Fruit fly (Drosophila melanogaster) whole organism, embryonic: ENCODE data around the gene lgs.

ENCODE experiments used
- Ada2b ChIP-seq: fragments of 200-800 bp; sonication (Bioruptor generic); IDR thresholded peaks from 2 replicates; pipeline ENCODE4 v1.3.6; 2022; ENCODE audit warnings: missing biosample characterization, missing genetic modification characterization
- Aef1 ChIP-seq: fragments of 200-800 bp; sonication (Bioruptor generic); IDR thresholded peaks from 3 replicates; pipeline ENCODE4 v1.3.6; 2022; ENCODE audit warnings: missing biosample characterization, missing genetic modification characterization
- Atf6 ChIP-seq: fragments of 200-800 bp; sonication (Bioruptor generic); IDR thresholded peaks from 2 replicates; pipeline ENCODE4 v1.3.6; 2022; ENCODE audit warnings: missing biosample characterization, missing genetic modification characterization
- CG11695 ChIP-seq: fragments of 200-800 bp; sonication (Bioruptor generic); IDR thresholded peaks from 3 replicates; pipeline ENCODE4 v1.3.6; 2022; ENCODE audit warnings: missing biosample characterization, missing genetic modification characterization
- CG14441 ChIP-seq: fragments of 200-800 bp; sonication (Bioruptor generic); IDR thresholded peaks from 2 replicates; pipeline ENCODE4 v1.3.6; 2022; ENCODE audit warnings: missing biosample characterization, missing genetic modification characterization
- CG14710 ChIP-seq: fragments of 200-800 bp; sonication (Bioruptor generic); optimal IDR thresholded peaks from 3 replicates; lab custom pipeline; 2019; ENCODE audit warnings: missing biosample characterization, mild to moderate bottlenecking, missing genetic modification characterization, moderate library complexity
- CG15514 ChIP-seq: fragments of 200-800 bp; sonication (Bioruptor generic); optimal IDR thresholded peaks from 3 replicates; lab custom pipeline; 2017; ENCODE audit warnings: missing biosample characterization, missing genetic modification characterization, mild to moderate bottlenecking, moderate library complexity, missing genetic modification reagents
- CG16779 ChIP-seq: fragments of 200-800 bp; sonication (Bioruptor generic); IDR thresholded peaks from 2 replicates; pipeline ENCODE4 v1.3.6; 2022; ENCODE audit warnings: missing biosample characterization, missing genetic modification characterization
- CG17186 ChIP-seq: fragments of 200-800 bp; sonication (Bioruptor generic); optimal IDR thresholded peaks from 3 replicates; lab custom pipeline; 2017; ENCODE audit warnings: missing biosample characterization, missing genetic modification reagents, missing genetic modification characterization
- CG17802 ChIP-seq: fragments of 200-800 bp; sonication (Bioruptor generic); optimal IDR thresholded peaks from 2 replicates; lab custom pipeline; 2018; ENCODE audit warnings: missing biosample characterization, mild to moderate bottlenecking, missing genetic modification characterization, moderate library complexity
- CG18011 ChIP-seq: fragments of 200-800 bp; sonication (Bioruptor generic); optimal IDR thresholded peaks from 2 replicates; lab custom pipeline; 2017; ENCODE audit warnings: missing biosample characterization, missing genetic modification characterization, mild to moderate bottlenecking, moderate library complexity, missing genotype
- CG18262 ChIP-seq: fragments of 200-800 bp; optimal IDR thresholded peaks from 3 replicates; lab custom pipeline; 2019; ENCODE audit warnings: missing biosample characterization, mild to moderate bottlenecking, missing genetic modification characterization, moderate library complexity
- CG2199 ChIP-seq: fragments of 200-800 bp; sonication (Bioruptor generic); IDR thresholded peaks from 3 replicates; pipeline ENCODE4 v1.3.6; 2022; ENCODE audit warnings: missing biosample characterization, missing genetic modification characterization
- CG30403 ChIP-seq: fragments of 200-800 bp; sonication (Bioruptor generic); optimal IDR thresholded peaks from 3 replicates; lab custom pipeline; 2016; ENCODE audit warnings: missing biosample characterization, missing genetic modification characterization
- CG4617 ChIP-seq: fragments of 200-800 bp; sonication (Bioruptor generic); optimal IDR thresholded peaks from 3 replicates; lab custom pipeline; 2016; ENCODE audit warnings: missing biosample characterization, missing genetic modification characterization, borderline replicate concordance
- CG6689 ChIP-seq: fragments of 200-800 bp; sonication (Bioruptor generic); IDR thresholded peaks from 2 replicates; pipeline ENCODE4 v1.3.6; 2022; ENCODE audit warnings: missing biosample characterization, missing genetic modification characterization
- CG6765 ChIP-seq: fragments of 200-800 bp; sonication (Bioruptor generic); optimal IDR thresholded peaks from 3 replicates; lab custom pipeline; 2017; ENCODE audit warnings: missing biosample characterization, mild to moderate bottlenecking, missing genetic modification characterization
- E2f1 ChIP-seq: fragments of 200-800 bp; sonication (Bioruptor generic); IDR thresholded peaks from 2 replicates; pipeline ENCODE4 v1.3.6; 2022; ENCODE audit warnings: missing biosample characterization, missing genetic modification characterization
- HLH3B ChIP-seq: fragments of 200-800 bp; sonication (Bioruptor generic); IDR thresholded peaks from 2 replicates; pipeline ENCODE4 v1.3.6; 2022; ENCODE audit warnings: missing biosample characterization, missing genetic modification characterization
- Oaz ChIP-seq: fragments of 200-800 bp; sonication (Bioruptor generic); IDR thresholded peaks from 2 replicates; pipeline ENCODE4 v1.3.6; 2022; ENCODE audit warnings: missing biosample characterization, missing genetic modification characterization
- Pdp1 ChIP-seq, 2 experiments: fragments of 200-800 bp; sonication (Bioruptor generic); optimal IDR thresholded peaks; 3 replicates each; lab custom pipeline; 2016; ENCODE audit warnings: missing biosample characterization in 2 of 2, missing genetic modification characterization in 2 of 2, mild to moderate bottlenecking in 1 of 2, moderate library complexity in 1 of 2
- Poxn ChIP-seq: fragments of 200-800 bp; sonication (Bioruptor generic); IDR thresholded peaks from 2 replicates; pipeline ENCODE4 v1.3.6; 2022; ENCODE audit warnings: missing biosample characterization, missing genetic modification characterization
- Scr ChIP-seq: fragments of 200-800 bp; sonication (Bioruptor generic); IDR thresholded peaks from 2 replicates; pipeline ENCODE4 v1.3.6; 2022; ENCODE audit warnings: missing biosample characterization, missing genetic modification characterization; ENCODE audit not compliant: partially characterized antibody
- Sox100B ChIP-seq: fragments of 200-800 bp; sonication (Bioruptor generic); optimal IDR thresholded peaks from 3 replicates; lab custom pipeline; 2018; ENCODE audit warnings: missing biosample characterization, mild to moderate bottlenecking, missing genetic modification characterization
- Usf ChIP-seq: fragments of 200-800 bp; sonication (Bioruptor generic); optimal IDR thresholded peaks from 2 replicates; lab custom pipeline; 2017; ENCODE audit warnings: missing genotype, missing biosample characterization, missing genetic modification characterization
- Vsx1 ChIP-seq: fragments of 200-800 bp; sonication (Bioruptor generic); optimal IDR thresholded peaks from 2 replicates; lab custom pipeline; 2017; ENCODE audit warnings: missing biosample characterization, mild to moderate bottlenecking, missing genetic modification characterization, missing genetic modification reagents
- Xbp1 ChIP-seq: fragments of 200-800 bp; sonication (Bioruptor generic); optimal IDR thresholded peaks from 3 replicates; lab custom pipeline; 2016; ENCODE audit warnings: missing biosample characterization, mild to moderate bottlenecking, missing genetic modification characterization
- ap ChIP-seq: fragments of 200-800 bp; sonication (Bioruptor generic); IDR thresholded peaks from 2 replicates; pipeline ENCODE4 v1.3.6; 2022; ENCODE audit warnings: missing biosample characterization, missing genetic modification characterization
- croc ChIP-seq: fragments of 200-800 bp; sonication (Bioruptor generic); conservative IDR thresholded peaks from 3 replicates; pipeline ENCODE4 v1.3.6; 2022; ENCODE audit warnings: missing biosample characterization, missing genetic modification characterization
- ems ChIP-seq: fragments of 200-800 bp; sonication (Bioruptor generic); optimal IDR thresholded peaks from 3 replicates; lab custom pipeline; 2016; ENCODE audit warnings: missing biosample characterization, missing genetic modification characterization
- esg ChIP-seq: fragments of 200-800 bp; sonication (Bioruptor generic); conservative IDR thresholded peaks from 2 replicates; pipeline ENCODE4 v1.3.6; 2022; ENCODE audit warnings: missing biosample characterization, missing genetic modification characterization
- eve ChIP-seq, 2 experiments: fragments of >200 bp; optimal IDR thresholded peaks; 2 replicates each; lab custom pipeline; 2017; ENCODE audit warnings: missing biosample characterization in 2 of 2, missing genetic modification characterization in 2 of 2
- exex ChIP-seq: fragments of 200-800 bp; sonication (Bioruptor generic); optimal IDR thresholded peaks from 4 replicates; lab custom pipeline; 2018; ENCODE audit warnings: missing biosample characterization, mild to moderate bottlenecking, missing genetic modification characterization, moderate library complexity
- eyg ChIP-seq: fragments of 200-800 bp; sonication (Bioruptor generic); optimal IDR thresholded peaks from 3 replicates; lab custom pipeline; 2016; ENCODE audit warnings: missing biosample characterization, missing genetic modification characterization
- fd96Cb ChIP-seq: fragments of 200-800 bp; sonication (Bioruptor generic); optimal IDR thresholded peaks from 2 replicates; lab custom pipeline; 2018; ENCODE audit warnings: missing biosample characterization, mild to moderate bottlenecking, missing genetic modification characterization, moderate library complexity
- gfzf ChIP-seq: fragments of 200-800 bp; sonication (Bioruptor generic); optimal IDR thresholded peaks from 2 replicates; lab custom pipeline; 2016; ENCODE audit warnings: missing biosample characterization, mild to moderate bottlenecking, missing genetic modification characterization, moderate library complexity
- hkb ChIP-seq, 2 experiments: fragments of 200-800 bp in 1 of 2; fragments of >200 bp in 1 of 2; sonication (Bioruptor generic) in 1 of 2; IDR thresholded peaks in 1 of 2; optimal IDR thresholded peaks in 1 of 2; 2 replicates each; pipeline versions ENCODE4 v1.3.6 to Lab custom; 2017 to 2022; ENCODE audit warnings: missing biosample characterization in 1 of 2, missing genetic modification characterization in 1 of 2
- jing ChIP-seq: fragments of 200-800 bp; sonication (Bioruptor generic); optimal IDR thresholded peaks from 2 replicates; lab custom pipeline; 2018; ENCODE audit warnings: missing biosample characterization, mild to moderate bottlenecking, missing genetic modification characterization
- lola ChIP-seq, 3 experiments: fragments of >200 bp in 2 of 3; fragments of 200-800 bp in 1 of 3; sonication (Bioruptor generic) in 1 of 3; optimal IDR thresholded peaks; 2 replicates each; lab custom pipeline; 2017 to 2019; ENCODE audit warnings: missing biosample characterization in 3 of 3, missing genetic modification characterization in 3 of 3, mild to moderate bottlenecking in 1 of 3, moderate library complexity in 1 of 3
- nmo ChIP-seq: fragments of 200-800 bp; sonication (Bioruptor generic); optimal IDR thresholded peaks from 2 replicates; lab custom pipeline; 2018; ENCODE audit warnings: missing biosample characterization, mild to moderate bottlenecking, missing genetic modification characterization, moderate library complexity
- org-1 ChIP-seq: fragments of 200-800 bp; sonication (Bioruptor generic); optimal IDR thresholded peaks from 2 replicates; lab custom pipeline; 2017; ENCODE audit warnings: missing biosample characterization, missing genetic modification characterization
- ranshi ChIP-seq: fragments of 200-800 bp; sonication (Bioruptor generic); IDR thresholded peaks from 2 replicates; pipeline ENCODE4 v1.3.6; 2022; ENCODE audit warnings: missing biosample characterization, missing genetic modification characterization
- repo ChIP-seq: fragments of 200-800 bp; sonication (Bioruptor generic); optimal IDR thresholded peaks from 2 replicates; lab custom pipeline; 2016; ENCODE audit warnings: missing biosample characterization, missing genetic modification characterization
- row ChIP-seq: fragments of 200-800 bp; sonication (Bioruptor generic); IDR thresholded peaks from 3 replicates; pipeline ENCODE4 v1.3.6; 2022; ENCODE audit warnings: missing biosample characterization, missing genetic modification characterization
- sens ChIP-seq: fragments of 200-800 bp; sonication (Bioruptor generic); peaks from one replicate; lab custom pipeline; 2016; ENCODE audit warnings: missing biosample characterization, missing genetic modification characterization
- ssp ChIP-seq: fragments of 200-800 bp; sonication (Bioruptor generic); IDR thresholded peaks from 2 replicates; pipeline ENCODE4 v1.3.6; 2022; ENCODE audit warnings: missing biosample characterization, missing genetic modification characterization
- stc ChIP-seq: fragments of 200-800 bp; sonication (Bioruptor generic); IDR thresholded peaks from 2 replicates; pipeline ENCODE4 v1.3.6; 2022; ENCODE audit warnings: missing biosample characterization, missing genetic modification characterization
- trem ChIP-seq: fragments of 200-800 bp; optimal IDR thresholded peaks from 3 replicates; lab custom pipeline; 2019; ENCODE audit warnings: missing biosample characterization, mild to moderate bottlenecking, missing genetic modification characterization, moderate library complexity
- zfh2 ChIP-seq: fragments of 200-800 bp; sonication (Bioruptor generic); optimal IDR thresholded peaks from 2 replicates; lab custom pipeline; 2016; ENCODE audit warnings: missing biosample characterization, missing genetic modification characterization

Gene lgs

DNA sequence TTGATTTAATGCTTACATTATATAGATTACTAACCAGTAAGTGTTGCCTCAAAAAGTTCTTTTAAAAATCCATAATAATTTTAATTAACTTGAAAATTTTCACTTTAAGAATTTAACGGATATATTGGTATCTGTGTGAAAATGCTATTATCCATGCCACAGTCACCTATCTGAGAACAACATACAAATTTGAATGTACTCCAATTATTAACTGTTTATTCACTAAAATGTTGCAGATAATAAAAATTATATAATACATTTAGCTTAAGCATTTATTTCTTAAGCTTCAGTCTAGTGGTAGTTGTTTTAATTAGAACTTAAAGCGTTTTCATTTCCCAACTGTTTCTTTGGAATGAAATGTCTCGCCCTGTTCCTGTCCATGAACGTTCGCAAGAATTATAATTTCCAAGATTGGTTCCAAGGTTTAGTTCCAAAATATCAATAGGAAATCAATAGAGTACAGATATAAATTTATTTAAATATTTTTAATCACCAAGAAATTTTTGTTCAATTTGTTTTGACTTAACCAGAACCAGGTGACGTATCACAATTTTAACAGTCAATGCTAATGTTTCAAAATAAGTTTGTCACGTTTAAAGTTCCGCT, 1.5 kb upstream of the lgs start, which contains the start of gene CaMKI (continued):
- peak; percentile 19 for TF ChIP-seq trem (tag; lab: Kevin White, UChicago)
- peak; percentile 95 for TF ChIP-seq CG17802 (tag; lab: Kevin White, UChicago)
- no peak for TF ChIP-seq ranshi (GFP tag; lab: Robert Waterston, UW)
- TF ChIP-seq ssp = peak; percentile 95
- TF ChIP-seq CG14441 = no peak
- no peak for TF ChIP-seq croc (GFP tag; lab: Robert Waterston, UW)
- no peak for TF ChIP-seq esg (GFP tag; lab: Robert Waterston, UW)
- TF ChIP-seq Scr (GFP tag; lab: Robert Waterston, UW) = no peak
- peak; percentile 47 for TF ChIP-seq sens (GFP tag; lab: Kevin White, UChicago)
- peak in 1 of 3 experiments; percentile 70 for TF ChIP-seq lola (GFP tag; optimal IDR thresholded peaks at IDR 0.05; lab: Kevin White, UChicago)
- no peak for TF ChIP-seq ems (GFP tag; lab: Kevin White, UChicago)
- TF ChIP-seq nmo (GFP tag; lab: Kevin White, UChicago) = peak; percentile 29
- no peak for TF ChIP-seq CG16779
- peak; percentile 28 for TF ChIP-seq gfzf

DNA sequence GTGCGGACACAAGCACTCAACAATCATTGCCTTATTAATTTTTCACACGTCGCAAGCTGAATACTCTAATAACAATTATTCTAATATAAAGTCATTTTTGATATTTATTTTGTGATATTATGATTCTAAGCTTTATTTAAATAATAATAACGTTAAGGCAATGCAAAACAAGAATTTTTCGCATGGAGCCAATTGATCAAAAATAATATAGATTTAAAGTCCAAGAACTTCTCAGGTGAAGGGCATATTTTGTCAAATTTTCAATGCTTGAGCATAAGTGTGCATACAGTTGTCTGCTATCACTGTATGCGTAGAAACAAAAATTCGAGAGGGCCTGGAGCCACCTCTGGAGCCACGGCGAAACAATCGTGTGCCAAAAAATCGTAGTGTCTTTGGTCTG, 9.4 kb downstream of the lgs start:
- TF ChIP-seq Poxn (GFP tag; lab: Robert Waterston, UW) (no peak), CG2199 (0 out of 3 replicates have a peak, but pooled peaks have one; percentile 56), Usf (no peak), CG15514 (GFP tag; lab: Kevin White, UChicago) (no peak), CG18262 (tag; lab: Kevin White, UChicago) (peak; percentile 29), CG6689 (GFP tag; lab: Robert Waterston, UW) (no peak), Vsx1 (GFP tag; lab: Kevin White, UChicago) (no peak), Aef1 (GFP tag; lab: Robert Waterston, UW) (peak; percentile 51; the same call in 2 of the 3 replicates), jing (GFP tag; lab: Kevin White, UChicago) (no peak), CG11695 (peak; percentile 59; the same call in 1 of the 3 replicates), exex (tag; lab: Kevin White, UChicago) (no peak), hkb (optimal IDR thresholded peaks at IDR 0.05; lab: Kevin White, UChicago) (no peak), hkb (GFP tag; IDR thresholded peaks at IDR 0.05; lab: Robert Waterston, UW) (peak; percentile 36; the same call in 1 of the 2 replicates), org-1 (GFP tag; lab: Kevin White, UChicago) (peak; percentile 7), Atf6 (GFP tag; lab: Robert Waterston, UW) (peak; percentile 54; the same call in 1 of the 2 replicates), Oaz (no peak), CG30403 (GFP tag; lab: Kevin White, UChicago) (peak; percentile 10), row (GFP tag; lab: Robert Waterston, UW) (peak; percentile 85), eyg (no peak), E2f1 (0 out of 2 replicates have a peak, but pooled peaks have one; percentile 32), Sox100B (GFP tag; lab: Kevin White, UChicago) (peak; percentile 1), CG17186 (GFP tag; lab: Kevin White, UChicago) (no peak), CG4617 (no peak), Xbp1 (peak; percentile 5), Ada2b (GFP tag; lab: Robert Waterston, UW) (no peak), HLH3B (GFP tag; lab: Robert Waterston, UW) (peak; percentile 67; the same call in 1 of the 2 replicates), CG6765 (GFP tag; lab: Kevin White, UChicago) (no peak), CG18011 (GFP tag; lab: Kevin White, UChicago) (no peak), CG14710 (tag; lab: Kevin White, UChicago) (no peak), fd96Cb (peak; percentile 20), eve (GFP tag; optimal IDR thresholded peaks at IDR 0.05; lab: Kevin White, UChicago) (no peak), ap (GFP tag; lab: Robert Waterston, UW) (no peak), zfh2 (GFP tag; lab: Kevin White, UChicago) (no peak), repo (GFP tag; lab: Kevin White, UChicago) (no peak), stc (GFP tag; lab: Robert Waterston, UW) (peak; percentile 63), Pdp1 (GFP tag; optimal IDR thresholded peaks at IDR 0.05; lab: Kevin White, UChicago) (no peak)
